Worm (Caenorhabditis elegans) whole organism, L4 larva: Measurements from ENCODE around the gene str-156.

Experiments used
- attf-4 ChIP-seq: sonication (generic microtip); optimal IDR thresholded peaks from 3 replicates; lab custom pipeline; 2017; ENCODE audit warnings: missing biosample characterization, missing genetic modification characterization
- ceh-62 ChIP-seq: sonication (generic microtip); optimal IDR thresholded peaks from 2 replicates; lab custom pipeline; 2017; ENCODE audit warnings: missing biosample characterization, missing genetic modification characterization
- dmd-6 ChIP-seq: fragments of 200-800 bp; sonication (Bioruptor generic); IDR thresholded peaks from 2 replicates; pipeline ENCODE4 v1.3.6; 2022; ENCODE audit warnings: missing genetic modification reagents, missing genetic modification characterization, missing compliant biosample characterization
- dmd-8 ChIP-seq: fragments of 200-800 bp; sonication (Bioruptor generic); IDR thresholded peaks from 2 replicates; pipeline ENCODE4 v1.3.6; 2022; ENCODE audit warnings: missing genetic modification characterization, missing compliant biosample characterization
- dpl-1 ChIP-seq: fragments of 150-350 bp; optimal IDR thresholded peaks from 2 replicates; lab custom pipeline; 2014; ENCODE audit warnings: missing biosample characterization, missing genetic modification reagents, missing genetic modification characterization
- dve-1 ChIP-seq: sonication (generic microtip); optimal IDR thresholded peaks from 2 replicates; lab custom pipeline; 2017; ENCODE audit warnings: antibody characterized with exemption, mild to moderate bottlenecking, missing genetic modification characterization, missing compliant biosample characterization; ENCODE audit not compliant: insufficient read depth
- egl-27 ChIP-seq: sonication (generic microtip); optimal IDR thresholded peaks from 3 replicates; lab custom pipeline; 2017; ENCODE audit warnings: missing biosample characterization, missing genetic modification reagents, missing genetic modification characterization
- nhr-25 ChIP-seq: sonication (generic microtip); optimal IDR thresholded peaks from 2 replicates; lab custom pipeline; 2017; ENCODE audit warnings: missing genetic modification characterization, mild to moderate bottlenecking, missing compliant biosample characterization, antibody characterized with exemption, moderate library complexity, borderline replicate concordance; ENCODE audit not compliant: insufficient read depth
- nhr-77 ChIP-seq: fragments of 150-350 bp; optimal IDR thresholded peaks from 2 replicates; lab custom pipeline; 2014; ENCODE audit warnings: missing biosample characterization, missing genetic modification characterization
- unc-130 ChIP-seq: sonication (generic microtip); optimal IDR thresholded peaks from 2 replicates; lab custom pipeline; 2016; ENCODE audit warnings: missing genetic modification reagents, missing genetic modification characterization, missing compliant biosample characterization
- zag-1 ChIP-seq: fragments of 150-350 bp; optimal IDR thresholded peaks from 2 replicates; lab custom pipeline; 2014; ENCODE audit warnings: missing biosample characterization, missing genetic modification characterization

- TF ChIP-seq unc-130 (GFP tag; lab: Kevin White, UChicago) (no peak), ceh-62 (tag; lab: Kevin White, UChicago) (no peak), dmd-6 (no peak), dmd-8 (GFP tag; lab: Robert Waterston, UW) (no peak), attf-4 (tag; lab: Kevin White, UChicago) (no peak), egl-27 (tag; lab: Kevin White, UChicago) (no peak), dve-1 (tag; lab: Kevin White, UChicago) (no peak), dpl-1 (GFP tag; lab: Kevin White, UChicago) (no peak), zag-1 (tag; lab: Kevin White, UChicago) (no peak), nhr-77 (tag; lab: Kevin White, UChicago) (no peak), nhr-25 (tag; lab: Kevin White, UChicago) (no peak)
Observed at ce11 chrIV:4864524-4864923, 48.7 kb upstream of the str-156 start.
